Worm (Caenorhabditis elegans) whole organism, L2 larva: ENCODE measurements around the gene Y94A7B.11.

ENCODE experiments used
- C34F6.9 ChIP-seq: fragments of 150-350 bp; optimal IDR thresholded peaks from 2 replicates; lab custom pipeline; 2014; ENCODE audit warnings: missing biosample characterization, missing genetic modification characterization
- F13H6.1 ChIP-seq: sonication (generic microtip); optimal IDR thresholded peaks from 2 replicates; lab custom pipeline; 2016; ENCODE audit warnings: missing genetic modification characterization, missing compliant biosample characterization
- Y55F3AM.14 ChIP-seq: fragments of 200-800 bp; sonication (Bioruptor generic); optimal IDR thresholded peaks from 2 replicates; lab custom pipeline; 2018; ENCODE audit warnings: mild to moderate bottlenecking, missing genetic modification characterization, missing compliant biosample characterization
- ZK546.5 ChIP-seq: sonication (generic microtip); optimal IDR thresholded peaks from 2 replicates; lab custom pipeline; 2017; ENCODE audit warnings: missing biosample characterization, missing genetic modification characterization
- alr-1 ChIP-seq: fragments of 150-350 bp; optimal IDR thresholded peaks from 2 replicates; lab custom pipeline; 2014; ENCODE audit warnings: missing biosample characterization, missing genetic modification characterization
- aly-2 ChIP-seq: fragments of 150-350 bp; optimal IDR thresholded peaks from 2 replicates; lab custom pipeline; 2014; ENCODE audit warnings: missing biosample characterization, missing genetic modification characterization
- blmp-1 ChIP-seq: sonication (generic microtip); optimal IDR thresholded peaks from 2 replicates; lab custom pipeline; 2017; ENCODE audit warnings: missing genetic modification characterization, mild to moderate bottlenecking, missing compliant biosample characterization, antibody characterized with exemption, moderate library complexity; ENCODE audit not compliant: insufficient read depth
- ceh-82 ChIP-seq: fragments of 150-350 bp; optimal IDR thresholded peaks from 2 replicates; lab custom pipeline; 2014; ENCODE audit warnings: missing biosample characterization, missing genetic modification characterization
- crh-2 ChIP-seq: sonication (generic microtip); optimal IDR thresholded peaks from 2 replicates; lab custom pipeline; 2017; ENCODE audit warnings: missing biosample characterization, missing genetic modification characterization
- dmd-4 ChIP-seq: sonication (generic microtip); optimal IDR thresholded peaks from 2 replicates; lab custom pipeline; 2017; ENCODE audit warnings: missing biosample characterization, missing genetic modification characterization
- elt-1 ChIP-seq: fragments of 150-350 bp; optimal IDR thresholded peaks from 2 replicates; lab custom pipeline; 2014; ENCODE audit warnings: missing biosample characterization, missing genetic modification characterization
- elt-3 ChIP-seq: sonication (generic microtip); optimal IDR thresholded peaks from 2 replicates; lab custom pipeline; 2017; ENCODE audit warnings: missing biosample characterization, missing genetic modification characterization
- fos-1 ChIP-seq: fragments of 150-350 bp; optimal IDR thresholded peaks from 2 replicates; lab custom pipeline; 2014; ENCODE audit warnings: missing biosample characterization, missing genetic modification characterization
- gmeb-1 ChIP-seq: fragments of 150-350 bp; optimal IDR thresholded peaks from 2 replicates; lab custom pipeline; 2014; ENCODE audit warnings: missing biosample characterization, missing genetic modification characterization
- lin-11 ChIP-seq: fragments of 150-350 bp; sonication (generic microtip); optimal IDR thresholded peaks from 2 replicates; lab custom pipeline; 2014; ENCODE audit warnings: missing biosample characterization, missing genetic modification characterization, inconsistent platforms, mixed read lengths
- lin-13 ChIP-seq: fragments of 150-350 bp; optimal IDR thresholded peaks from 2 replicates; lab custom pipeline; 2014; ENCODE audit warnings: missing biosample characterization, missing genetic modification reagents, missing genetic modification characterization
- lsy-2 ChIP-seq, 2 experiments: fragments of 150-350 bp in 1 of 2; sonication (generic microtip) in 1 of 2; optimal IDR thresholded peaks; 2 replicates each; lab custom pipeline; 2014 to 2017; ENCODE audit warnings: missing biosample characterization in 2 of 2, missing genetic modification characterization in 2 of 2
- mab-5 ChIP-seq: fragments of 150-350 bp; optimal IDR thresholded peaks from 2 replicates; lab custom pipeline; 2014; ENCODE audit warnings: missing biosample characterization, missing genetic modification characterization
- mbf-1 ChIP-seq: sonication (generic microtip); optimal IDR thresholded peaks from 2 replicates; lab custom pipeline; 2017; ENCODE audit warnings: missing biosample characterization, missing genetic modification characterization
- mdl-1 ChIP-seq, 2 experiments: fragments of 150-350 bp in 1 of 2; sonication (generic microtip) in 1 of 2; optimal IDR thresholded peaks; 2 replicates each; lab custom pipeline; 2017; ENCODE audit warnings: missing biosample characterization in 2 of 2, missing genetic modification characterization in 2 of 2
- nhr-10 ChIP-seq: sonication (generic microtip); optimal IDR thresholded peaks from 2 replicates; lab custom pipeline; 2017; ENCODE audit warnings: missing biosample characterization, missing genetic modification characterization
- nhr-11 ChIP-seq: fragments of 150-350 bp; optimal IDR thresholded peaks from 2 replicates; lab custom pipeline; 2014; ENCODE audit warnings: missing biosample characterization, missing genetic modification characterization
- nhr-12 ChIP-seq: fragments of 150-350 bp; optimal IDR thresholded peaks from 2 replicates; lab custom pipeline; 2014; ENCODE audit warnings: missing biosample characterization, missing genetic modification characterization
- nhr-129 ChIP-seq: fragments of 150-350 bp; optimal IDR thresholded peaks from 2 replicates; lab custom pipeline; 2014; ENCODE audit warnings: missing biosample characterization, missing genetic modification characterization
- nhr-23 ChIP-seq: fragments of 150-350 bp; optimal IDR thresholded peaks from 2 replicates; lab custom pipeline; 2014; ENCODE audit warnings: missing biosample characterization, missing genetic modification reagents, missing genetic modification characterization
- nhr-25 ChIP-seq: fragments of 150-350 bp; sonication (generic microtip); optimal IDR thresholded peaks from 3 replicates; lab custom pipeline; 2014; ENCODE audit warnings: missing biosample characterization, missing genetic modification characterization
- nhr-6 ChIP-seq: fragments of 150-350 bp; optimal IDR thresholded peaks from 2 replicates; lab custom pipeline; 2014; ENCODE audit warnings: missing biosample characterization, missing genetic modification characterization
- peb-1 ChIP-seq: fragments of 150-350 bp; optimal IDR thresholded peaks from 2 replicates; lab custom pipeline; 2014; ENCODE audit warnings: missing biosample characterization, missing genetic modification characterization
- skn-1 ChIP-seq: sonication (generic microtip); optimal IDR thresholded peaks from 2 replicates; lab custom pipeline; 2017; ENCODE audit warnings: missing biosample characterization, missing genetic modification characterization
- sma-3 ChIP-seq: sonication (generic microtip); optimal IDR thresholded peaks from 2 replicates; lab custom pipeline; 2016; ENCODE audit warnings: missing genetic modification reagents, missing genetic modification characterization, missing compliant biosample characterization
- sma-9 ChIP-seq, 2 experiments: fragments of 150-350 bp in 1 of 2; sonication (generic microtip) in 1 of 2; optimal IDR thresholded peaks; 2 replicates each; lab custom pipeline; 2014 to 2016; ENCODE audit warnings: missing genetic modification characterization in 2 of 2, mild to moderate bottlenecking in 1 of 2, missing biosample characterization in 1 of 2, missing compliant biosample characterization in 1 of 2, missing genetic modification reagents in 1 of 2, moderate library complexity in 1 of 2
- snpc-4 ChIP-seq: fragments of 150-350 bp; optimal IDR thresholded peaks from 2 replicates; lab custom pipeline; 2014; ENCODE audit warnings: missing biosample characterization, missing genetic modification characterization
- ztf-1 ChIP-seq: fragments of 200-800 bp; sonication (Bioruptor generic); conservative IDR thresholded peaks from 2 replicates; pipeline ENCODE4 v1.3.6; 2022; ENCODE audit warnings: missing genetic modification characterization, missing compliant biosample characterization
- ztf-4 ChIP-seq: fragments of 150-350 bp; optimal IDR thresholded peaks from 2 replicates; lab custom pipeline; 2014; ENCODE audit warnings: missing biosample characterization, missing genetic modification characterization

The Y94A7B.11 gene

DNA sequence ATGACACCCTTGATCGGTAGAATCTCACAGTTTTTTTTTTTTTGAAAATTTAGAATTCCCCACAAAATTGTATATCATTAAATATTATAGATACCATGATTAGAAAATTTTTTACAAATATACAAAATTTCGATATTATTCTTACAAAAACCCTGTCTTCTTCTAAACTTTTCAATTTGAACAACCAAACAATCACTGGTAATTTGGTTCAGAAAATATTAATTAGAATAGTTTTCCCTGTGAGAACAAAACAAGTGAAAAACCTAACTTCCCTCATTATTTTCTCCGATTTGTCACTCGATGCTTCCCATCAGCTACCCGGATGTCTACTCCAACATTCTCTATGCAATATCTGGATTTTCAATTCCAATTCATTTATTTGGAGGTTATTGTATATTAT is 7.6 kb upstream of the Y94A7B.11 start, which contains the start of gene srh-296:
Gene srh-296, plus strand, starts transcription at position 301 of the 400 bp plus-strand sequence.
- no peak for TF ChIP-seq ztf-1 (GFP tag; lab: Robert Waterston, UW)
- TF ChIP-seq blmp-1 = no peak
- no peak for TF ChIP-seq snpc-4
- no peak for TF ChIP-seq mab-5 (tag; lab: Kevin White, UChicago)
- TF ChIP-seq elt-3 (tag; lab: Kevin White, UChicago) = no peak
- no peak for TF ChIP-seq mdl-1 (tag; optimal IDR thresholded peaks at IDR 0.05; lab: Kevin White, UChicago)
- no peak for TF ChIP-seq sma-9 (GFP tag; optimal IDR thresholded peaks at IDR 0.05; lab: Kevin White, UChicago)
- TF ChIP-seq sma-9 (tag; optimal IDR thresholded peaks at IDR 0.05; lab: Kevin White, UChicago) = no peak
- no peak for TF ChIP-seq lin-11 (tag; lab: Kevin White, UChicago)
- no peak for TF ChIP-seq nhr-25
- no peak for TF ChIP-seq peb-1 (tag; lab: Kevin White, UChicago)
- no peak for TF ChIP-seq fos-1 (tag; lab: Kevin White, UChicago)

DNA sequence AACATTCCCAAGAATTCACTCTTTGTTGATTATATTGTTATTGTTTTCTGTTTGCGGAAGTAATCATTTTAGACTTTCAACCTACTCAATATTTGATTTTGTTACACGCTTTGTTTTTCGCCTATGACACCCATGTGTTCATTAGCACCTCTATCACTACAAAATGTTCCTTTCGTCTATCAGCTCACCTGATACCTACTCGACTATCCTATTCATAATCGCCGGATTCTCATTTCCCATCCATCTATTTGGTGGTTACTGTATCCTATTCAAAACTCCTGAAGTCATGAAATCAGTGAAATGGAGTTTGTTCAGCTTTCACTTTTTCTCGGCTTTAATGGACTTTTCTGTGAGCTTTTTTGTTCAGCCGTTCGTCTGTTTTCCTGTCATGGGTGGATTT is 2.9 kb upstream of the Y94A7B.11 start, which contains the start of gene srh-291:
Gene srh-291, plus strand, starts transcription at position 301 of the 400 bp plus-strand sequence.
- TF ChIP-seq sma-3 (GFP tag; lab: Kevin White, UChicago) (no peak), ZK546.5 (no peak), skn-1 (no peak), aly-2 (tag; lab: Kevin White, UChicago) (no peak), gmeb-1 (tag; lab: Kevin White, UChicago) (no peak), elt-1 (tag; lab: Kevin White, UChicago) (no peak), mab-5 (tag; lab: Kevin White, UChicago) (no peak), nhr-10 (tag; lab: Kevin White, UChicago) (no peak)

DNA sequence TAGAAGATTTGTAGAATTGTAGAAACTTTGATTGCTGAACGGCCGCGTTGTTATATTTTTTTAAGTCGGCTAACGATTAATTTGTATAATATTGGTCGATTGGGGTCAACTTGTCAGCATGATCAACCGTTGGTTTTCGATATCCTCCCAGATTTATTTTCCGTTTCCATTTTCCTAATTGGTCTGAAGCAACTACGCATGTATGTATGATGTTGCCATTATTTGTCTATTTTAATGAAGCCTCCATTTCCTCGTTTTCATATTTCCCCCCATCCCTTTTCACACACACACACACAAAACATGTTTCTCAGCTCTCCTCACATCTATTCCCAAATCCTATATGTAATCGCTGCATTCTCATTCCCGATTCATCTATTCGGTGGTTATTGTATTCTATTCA is 1.9 kb downstream of the Y94A7B.11 start, which contains the start of gene srh-287:
Gene srh-287, plus strand, starts transcription at position 301 of the 400 bp plus-strand sequence.
- no peak for TF ChIP-seq crh-2
- no peak for TF ChIP-seq aly-2 (tag; lab: Kevin White, UChicago)
- no peak for TF ChIP-seq C34F6.9
- TF ChIP-seq alr-1 (tag; lab: Kevin White, UChicago) = no peak
- no peak for TF ChIP-seq mdl-1 (tag; optimal IDR thresholded peaks at IDR 0.05; lab: Kevin White, UChicago)
- TF ChIP-seq, all 48 proteins: peak for 0

DNA sequence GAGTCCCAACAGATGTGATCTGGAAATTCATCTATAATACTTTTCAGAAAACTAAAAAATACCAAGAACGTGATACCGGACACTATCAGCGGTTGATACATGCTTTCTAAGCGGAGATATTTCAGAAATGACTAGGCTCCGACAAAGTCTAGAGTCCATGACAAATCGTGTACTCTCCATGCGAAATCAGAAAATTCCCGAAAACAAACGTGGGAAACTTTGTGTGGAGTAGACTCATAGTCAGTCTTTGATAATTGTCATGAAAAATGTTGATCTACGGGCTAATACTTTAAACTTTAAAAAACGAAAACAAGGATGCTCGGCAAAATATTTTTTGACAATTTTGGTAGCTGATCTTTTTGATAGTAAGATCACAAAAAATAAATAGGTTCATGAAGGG is 3.6 kb downstream of the Y94A7B.11 start, which contains the start of gene srx-18:
Gene srx-18, minus strand, starts transcription at position 101 of the 400 bp plus-strand sequence.
- TF ChIP-seq ceh-82 (tag; lab: Kevin White, UChicago) (no peak), fos-1 (tag; lab: Kevin White, UChicago) (no peak), crh-2 (no peak), elt-3 (tag; lab: Kevin White, UChicago) (no peak), dmd-4 (tag; lab: Kevin White, UChicago) (no peak), peb-1 (tag; lab: Kevin White, UChicago) (no peak), ZK546.5 (no peak), nhr-11 (tag; lab: Kevin White, UChicago) (no peak), lin-13 (GFP tag; lab: Kevin White, UChicago) (no peak), mbf-1 (tag; lab: Kevin White, UChicago) (no peak), lsy-2 (tag; optimal IDR thresholded peaks at IDR 0.05; lab: Kevin White, UChicago) (no peak), nhr-6 (tag; lab: Kevin White, UChicago) (no peak), blmp-1 (no peak), sma-3 (GFP tag; lab: Kevin White, UChicago) (no peak), ztf-4 (tag; lab: Kevin White, UChicago) (no peak), Y55F3AM.14 (GFP tag; lab: Kevin White, UChicago) (no peak), C34F6.9 (no peak)
- TF ChIP-seq, all 48 proteins: peak for 0

DNA sequence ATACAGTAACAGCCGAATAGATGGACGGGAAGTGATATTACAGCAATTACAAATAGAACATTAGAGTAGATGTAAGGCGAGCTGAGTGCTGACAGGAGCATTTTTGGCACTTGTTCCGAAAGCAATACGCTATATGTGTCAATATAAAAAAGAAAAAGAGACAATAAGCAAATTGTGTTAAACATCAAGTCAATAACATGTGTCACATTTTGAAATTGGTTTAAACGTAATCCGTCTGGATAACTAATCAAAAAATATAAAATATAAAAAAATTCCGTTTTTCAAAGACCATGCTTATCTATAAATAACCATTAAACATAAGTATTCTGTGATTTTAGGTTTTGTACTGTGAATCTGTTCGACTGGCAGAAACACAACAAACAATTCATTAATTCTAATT is 6.8 kb downstream of the Y94A7B.11 start, which contains the start of gene srh-288:
Gene srh-288, minus strand, starts transcription at position 101 of the 400 bp plus-strand sequence.
- TF ChIP-seq mab-5 (tag; lab: Kevin White, UChicago) (no peak), lin-11 (tag; lab: Kevin White, UChicago) (no peak), dmd-4 (tag; lab: Kevin White, UChicago) (no peak), nhr-12 (tag; lab: Kevin White, UChicago) (no peak), Y55F3AM.14 (GFP tag; lab: Kevin White, UChicago) (no peak), nhr-25 (no peak), nhr-23 (tag; lab: Kevin White, UChicago) (no peak), crh-2 (no peak), nhr-129 (tag; lab: Kevin White, UChicago) (no peak), F13H6.1 (tag; lab: Kevin White, UChicago) (no peak)
